Worm (Caenorhabditis elegans): ENCODE results near the gene aass-1.
A peak's percentile ranks its signal among the peaks of the same experiment; 100 is the strongest.

Gene aass-1

ce11 chrIV:210591-210990, 34.4 kb upstream of the aass-1 start (continued):
- TF ChIP-seq unc-39 (tag; optimal IDR thresholded peaks at IDR 0.05) (no peak), nhr-6 (tag; optimal IDR thresholded peaks at IDR 0.05) (no peak), lin-15B (tag; optimal IDR thresholded peaks at IDR 0.05) (no peak), madf-5 (GFP tag; IDR thresholded peaks at IDR 0.05) (no peak), aly-2 (tag; optimal IDR thresholded peaks at IDR 0.05) (no peak), lin-29 (GFP tag; IDR thresholded peaks at IDR 0.05) (no peak), zip-2 (tag; optimal IDR thresholded peaks at IDR 0.05) (no peak), F37D6.2 (tag; optimal IDR thresholded peaks at IDR 0.05) (no peak), php-3 (GFP tag; IDR thresholded peaks at IDR 0.05) (peak; percentile 72), lin-39 (tag; optimal IDR thresholded peaks at IDR 0.05) (no peak), attf-4 (tag; optimal IDR thresholded peaks at IDR 0.05) (no peak), lin-13 (GFP tag; optimal IDR thresholded peaks at IDR 0.05) (no peak), hif-1 (tag; optimal IDR thresholded peaks at IDR 0.05) (no peak), nhr-11 (tag; optimal IDR thresholded peaks at IDR 0.05) (no peak), ctbp-1 (GFP tag; IDR thresholded peaks at IDR 0.05) (no peak), nhr-77 (tag; optimal IDR thresholded peaks at IDR 0.05) (peak; percentile 50), saeg-2 (GFP tag; IDR thresholded peaks at IDR 0.05) (no peak), madf-9 (GFP tag; conservative IDR thresholded peaks at IDR 0.05) (no peak), daf-19 (GFP tag; conservative IDR thresholded peaks at IDR 0.05) (no peak), T20F7.1 (GFP tag; optimal IDR thresholded peaks at IDR 0.05) (no peak), hlh-11 (tag; optimal IDR thresholded peaks at IDR 0.05) (peak; percentile 90), nhr-111 (GFP tag; optimal IDR thresholded peaks at IDR 0.05) (no peak), zag-1 (tag; optimal IDR thresholded peaks at IDR 0.05) (no peak), tag-97 (GFP tag; IDR thresholded peaks at IDR 0.05) (no peak), snpc-1.2 (GFP tag; IDR thresholded peaks at IDR 0.05) (no peak), Y5F2A.4 (GFP tag; optimal IDR thresholded peaks at IDR 0.05) (no peak), nhr-28 (tag; optimal IDR thresholded peaks at IDR 0.05) (peak; percentile 91), ceh-82 (tag; optimal IDR thresholded peaks at IDR 0.05) (no peak), nhr-25 (tag; optimal IDR thresholded peaks at IDR 0.05; ENCODE audit: borderline replicate concordance, insufficient read depth) (no peak), daf-12 (tag; optimal IDR thresholded peaks at IDR 0.05) (no peak), nhr-42 (GFP tag; IDR thresholded peaks at IDR 0.05) (no peak), dmd-9 (GFP tag; IDR thresholded peaks at IDR 0.05) (no peak), mdl-1 (tag; optimal IDR thresholded peaks at IDR 0.05) (peak in 1 of 2 experiments; percentile 50), Y75B8A.6 (GFP tag; IDR thresholded peaks at IDR 0.05) (0 out of 2 replicates have a peak, but pooled peaks have one; percentile 70), R02D3.7 (tag; optimal IDR thresholded peaks at IDR 0.05) (no peak), F26F4.8 (GFP tag; conservative IDR thresholded peaks at IDR 0.05) (no peak), pqm-1 (tag; optimal IDR thresholded peaks at IDR 0.05) (peak; percentile 64), ceh-44 (GFP tag; IDR thresholded peaks at IDR 0.05) (no peak), ces-1 (GFP tag; optimal IDR thresholded peaks at IDR 0.05) (no peak), arid-1 (GFP tag; conservative IDR thresholded peaks at IDR 0.05) (no peak), ceh-28 (tag; optimal IDR thresholded peaks at IDR 0.05) (no peak), nhr-76 (tag; optimal IDR thresholded peaks at IDR 0.05) (no peak), egl-27 (tag; optimal IDR thresholded peaks at IDR 0.05) (no peak), F49E8.2 (tag; optimal IDR thresholded peaks at IDR 0.05; ENCODE audit: borderline replicate concordance) (no peak), duxl-1 (tag; optimal IDR thresholded peaks at IDR 0.05; ENCODE audit: poor library complexity) (no peak), pha-4 (GFP tag; IDR thresholded peaks at IDR 0.05) (no peak), pha-4 (tag; optimal IDR thresholded peaks at IDR 0.05) (no peak), fos-1 (tag; optimal IDR thresholded peaks at IDR 0.05) (no peak), mxl-3 (GFP tag; optimal IDR thresholded peaks at IDR 0.05) (no peak), rbr-2 (tag; optimal IDR thresholded peaks at IDR 0.05) (peak; percentile 11), spr-3 (GFP tag; optimal IDR thresholded peaks at IDR 0.05) (no peak), hmg-1.1 (GFP tag; IDR thresholded peaks at IDR 0.05) (0 out of 2 replicates have a peak, but pooled peaks have one; percentile 27), tra-1 (GFP tag; IDR thresholded peaks at IDR 0.05) (no peak)
